Fruit fly (Drosophila melanogaster) whole organism, prepupa: ENCODE results near the gene CG15317.

Experiments
- Blimp-1 ChIP-seq: fragments of 200-800 bp; sonication (Bioruptor generic); optimal IDR thresholded peaks from 3 replicates; lab custom pipeline; 2017; ENCODE audit warnings: missing biosample characterization, missing genetic modification characterization, mild to moderate bottlenecking, moderate library complexity, missing genetic modification reagents
- CG10631 ChIP-seq: fragments of 200-800 bp; sonication (Bioruptor generic); optimal IDR thresholded peaks from 2 replicates; lab custom pipeline; 2016; ENCODE audit warnings: missing biosample characterization, missing genetic modification characterization
- CG10669 ChIP-seq: fragments of 200-800 bp; sonication (Bioruptor generic); optimal IDR thresholded peaks from 3 replicates; lab custom pipeline; 2018; ENCODE audit warnings: missing biosample characterization, mild to moderate bottlenecking, missing genetic modification characterization, moderate library complexity
- CG11294 ChIP-seq: fragments of 200-800 bp; sonication (Bioruptor generic); IDR thresholded peaks from 2 replicates; pipeline ENCODE4 v1.3.6; 2022; ENCODE audit warnings: missing biosample characterization, missing genetic modification characterization
- CG11902 ChIP-seq: fragments of 200-800 bp; sonication (Bioruptor generic); optimal IDR thresholded peaks from 3 replicates; lab custom pipeline; 2016; ENCODE audit warnings: missing biosample characterization, missing genetic modification characterization
- CG15336 ChIP-seq: fragments of 200-800 bp; sonication (Bioruptor generic); IDR thresholded peaks from 2 replicates; pipeline ENCODE4 v1.3.6; 2022; ENCODE audit warnings: missing biosample characterization, missing genetic modification characterization
- CG1621 ChIP-seq: fragments of 200-800 bp; sonication (Bioruptor generic); optimal IDR thresholded peaks from 3 replicates; lab custom pipeline; 2018; ENCODE audit warnings: missing biosample characterization, mild to moderate bottlenecking, missing genetic modification characterization
- CG3032 ChIP-seq: fragments of 200-800 bp; optimal IDR thresholded peaks from 2 replicates; lab custom pipeline; 2019; ENCODE audit warnings: missing biosample characterization, mild to moderate bottlenecking, missing genetic modification characterization, moderate library complexity
- CG32006 ChIP-seq: fragments of 200-800 bp; sonication (Bioruptor generic); optimal IDR thresholded peaks from 3 replicates; lab custom pipeline; 2017; ENCODE audit warnings: missing biosample characterization, mild to moderate bottlenecking, missing genetic modification characterization
- CG34406 ChIP-seq: fragments of 200-800 bp; sonication (Bioruptor generic); optimal IDR thresholded peaks from 3 replicates; lab custom pipeline; 2016; ENCODE audit warnings: missing biosample characterization, missing genetic modification characterization
- CG3919 ChIP-seq: fragments of 200-800 bp; sonication (Bioruptor generic); optimal IDR thresholded peaks from 3 replicates; lab custom pipeline; 2016; ENCODE audit warnings: missing biosample characterization, missing genetic modification characterization
- CG4318 ChIP-seq: fragments of 200-800 bp; sonication (Bioruptor generic); optimal IDR thresholded peaks from 3 replicates; lab custom pipeline; 2017; ENCODE audit warnings: missing biosample characterization, mild to moderate bottlenecking, missing genetic modification characterization
- CG6163 ChIP-seq: fragments of 200-800 bp; sonication (Bioruptor generic); IDR thresholded peaks from 3 replicates; pipeline ENCODE4 v1.3.6; 2022; ENCODE audit warnings: missing biosample characterization, missing genetic modification characterization
- CG6276 ChIP-seq: fragments of 200-800 bp; sonication (Bioruptor generic); optimal IDR thresholded peaks from 2 replicates; lab custom pipeline; 2017; ENCODE audit warnings: missing biosample characterization, mild to moderate bottlenecking, missing genetic modification characterization
- CG6792 ChIP-seq: fragments of 200-800 bp; sonication (Bioruptor generic); optimal IDR thresholded peaks from 3 replicates; lab custom pipeline; 2016; ENCODE audit warnings: missing biosample characterization, missing genetic modification characterization
- CG7368 ChIP-seq: fragments of 200-800 bp; sonication (Bioruptor generic); optimal IDR thresholded peaks from 3 replicates; lab custom pipeline; 2016; ENCODE audit warnings: missing biosample characterization, missing genetic modification characterization
- CG8119 ChIP-seq: fragments of 200-800 bp; sonication (Bioruptor generic); IDR thresholded peaks from 3 replicates; pipeline ENCODE4 v1.3.6; 2022; ENCODE audit warnings: missing biosample characterization, missing genetic modification characterization
- CG8319 ChIP-seq: fragments of 200-800 bp; sonication (Bioruptor generic); optimal IDR thresholded peaks from 3 replicates; lab custom pipeline; 2016; ENCODE audit warnings: missing biosample characterization, missing genetic modification characterization
- CG8632 ChIP-seq: fragments of 200-800 bp; sonication (Bioruptor generic); optimal IDR thresholded peaks from 3 replicates; lab custom pipeline; 2016; ENCODE audit warnings: missing biosample characterization, missing genetic modification characterization
- CG9139 ChIP-seq: fragments of 200-800 bp; sonication (Bioruptor generic); optimal IDR thresholded peaks from 3 replicates; lab custom pipeline; 2017; ENCODE audit warnings: missing biosample characterization, mild to moderate bottlenecking, missing genetic modification characterization
- Eip75B ChIP-seq: fragments of 200-800 bp; sonication (Bioruptor generic); optimal IDR thresholded peaks from 3 replicates; lab custom pipeline; 2016; ENCODE audit warnings: missing biosample characterization, missing genetic modification characterization
- Eip78C ChIP-seq: fragments of 200-800 bp; sonication (Bioruptor generic); peaks from one replicate; lab custom pipeline; 2016; ENCODE audit warnings: missing biosample characterization, missing genetic modification characterization
- Eip93F ChIP-seq: fragments of 200-800 bp; sonication (Bioruptor generic); optimal IDR thresholded peaks from 2 replicates; lab custom pipeline; 2016; ENCODE audit warnings: missing biosample characterization, mild to moderate bottlenecking, missing genetic modification characterization
- Ets21C ChIP-seq: fragments of 200-800 bp; sonication (Bioruptor generic); optimal IDR thresholded peaks from 3 replicates; lab custom pipeline; 2016; ENCODE audit warnings: missing biosample characterization, missing genetic modification characterization
- Ets96B ChIP-seq: fragments of 200-800 bp; optimal IDR thresholded peaks from 2 replicates; lab custom pipeline; 2019; ENCODE audit warnings: missing biosample characterization, mild to moderate bottlenecking, missing genetic modification characterization, moderate library complexity
- Hr39 ChIP-seq: fragments of 200-800 bp; sonication (Bioruptor generic); optimal IDR thresholded peaks from 2 replicates; lab custom pipeline; 2016; ENCODE audit warnings: missing biosample characterization, missing genetic modification characterization
- Lpt ChIP-seq: fragments of 200-800 bp; sonication (Bioruptor generic); optimal IDR thresholded peaks from 3 replicates; lab custom pipeline; 2016; ENCODE audit warnings: missing biosample characterization, missing genetic modification characterization
- Met ChIP-seq: fragments of 200-800 bp; sonication (Bioruptor generic); optimal IDR thresholded peaks from 3 replicates; lab custom pipeline; 2016; ENCODE audit warnings: missing biosample characterization, missing genetic modification characterization
- OdsH ChIP-seq: fragments of 200-800 bp; sonication (Bioruptor generic); optimal IDR thresholded peaks from 3 replicates; lab custom pipeline; 2016; ENCODE audit warnings: missing biosample characterization, missing genetic modification characterization
- Smox ChIP-seq: fragments of 200-800 bp; sonication (Bioruptor generic); optimal IDR thresholded peaks from 3 replicates; lab custom pipeline; 2016; ENCODE audit warnings: missing biosample characterization, missing genetic modification characterization
- Sox102F ChIP-seq: fragments of 200-800 bp; sonication (Bioruptor generic); optimal IDR thresholded peaks from 2 replicates; lab custom pipeline; 2016; ENCODE audit warnings: missing biosample characterization, mild to moderate bottlenecking, missing genetic modification characterization
- Sox15 ChIP-seq: fragments of 200-800 bp; sonication (Bioruptor generic); optimal IDR thresholded peaks from 3 replicates; lab custom pipeline; 2016; ENCODE audit warnings: missing biosample characterization, missing genetic modification characterization
- achi ChIP-seq: fragments of 200-800 bp; sonication (Bioruptor generic); optimal IDR thresholded peaks from 3 replicates; lab custom pipeline; 2016; ENCODE audit warnings: missing biosample characterization, missing genetic modification characterization
- acj6 ChIP-seq: fragments of 200-800 bp; sonication (Bioruptor generic); optimal IDR thresholded peaks from 3 replicates; lab custom pipeline; 2016; ENCODE audit warnings: missing biosample characterization, missing genetic modification characterization
- dac ChIP-seq: fragments of 200-800 bp; sonication (Bioruptor generic); optimal IDR thresholded peaks from 2 replicates; lab custom pipeline; 2017; ENCODE audit warnings: missing biosample characterization, mild to moderate bottlenecking, missing genetic modification characterization
- dsx ChIP-seq: fragments of 200-800 bp; optimal IDR thresholded peaks from 3 replicates; lab custom pipeline; 2019; ENCODE audit warnings: missing biosample characterization, mild to moderate bottlenecking, missing genetic modification characterization, moderate library complexity; ENCODE audit not compliant: poor library complexity, severe bottlenecking
- eg ChIP-seq: fragments of 200-800 bp; sonication (Bioruptor generic); IDR thresholded peaks from 3 replicates; pipeline ENCODE4 v1.3.6; 2022; ENCODE audit warnings: missing biosample characterization, missing genetic modification characterization
- esn ChIP-seq: fragments of 200-800 bp; sonication (Bioruptor generic); optimal IDR thresholded peaks from 2 replicates; lab custom pipeline; 2016; ENCODE audit warnings: missing biosample characterization, mild to moderate bottlenecking, missing genetic modification characterization, moderate library complexity
- fd59A ChIP-seq: fragments of 200-800 bp; sonication (Bioruptor generic); optimal IDR thresholded peaks from 2 replicates; lab custom pipeline; 2017; ENCODE audit warnings: missing biosample characterization, mild to moderate bottlenecking, missing genetic modification characterization, missing genetic modification reagents
- fkh ChIP-seq: fragments of 200-800 bp; sonication (Bioruptor generic); optimal IDR thresholded peaks from 3 replicates; lab custom pipeline; 2017; ENCODE audit warnings: missing biosample characterization, mild to moderate bottlenecking, missing genetic modification characterization, moderate library complexity
- lz ChIP-seq: fragments of 200-800 bp; sonication (Bioruptor generic); optimal IDR thresholded peaks from 3 replicates; lab custom pipeline; 2016; ENCODE audit warnings: missing biosample characterization, missing genetic modification characterization
- net ChIP-seq: fragments of 200-800 bp; sonication (Bioruptor generic); optimal IDR thresholded peaks from 3 replicates; lab custom pipeline; 2016; ENCODE audit warnings: missing biosample characterization, missing genetic modification characterization
- pdm3 ChIP-seq: fragments of 200-800 bp; sonication (Bioruptor generic); optimal IDR thresholded peaks from 3 replicates; lab custom pipeline; 2016; ENCODE audit warnings: missing biosample characterization, missing genetic modification characterization
- salr ChIP-seq, 2 experiments: fragments of 200-800 bp; sonication (Bioruptor generic); optimal IDR thresholded peaks; 3 replicates each; lab custom pipeline; 2016 to 2018; ENCODE audit warnings: missing biosample characterization in 2 of 2, missing genetic modification characterization in 2 of 2, mild to moderate bottlenecking in 1 of 2
- ss ChIP-seq, 2 experiments: fragments of 200-800 bp; sonication (Bioruptor generic); optimal IDR thresholded peaks; 2 replicates in 1 of 2; 3 replicates in 1 of 2; lab custom pipeline; 2017 to 2018; ENCODE audit warnings: mild to moderate bottlenecking in 2 of 2, missing biosample characterization in 2 of 2, missing genetic modification characterization in 2 of 2, moderate library complexity in 1 of 2
- svp ChIP-seq: fragments of 200-800 bp; sonication (Bioruptor generic); peaks from one replicate; lab custom pipeline; 2016; ENCODE audit warnings: missing biosample characterization, missing genetic modification characterization
- vri ChIP-seq: fragments of 200-800 bp; sonication (Bioruptor generic); optimal IDR thresholded peaks from 3 replicates; lab custom pipeline; 2016; ENCODE audit warnings: missing biosample characterization, mild to moderate bottlenecking, missing genetic modification characterization

Gene CG15317

dm6 chrX:9571208-9571607 is 14.9 kb upstream of the CG15317 start, which contains the start of gene Cubn:
Cubn (minus strand) TSS chrX:9571308.
- TF ChIP-seq CG11294: no peak
- TF ChIP-seq CG3032 (tag; lab: Kevin White, UChicago): no peak
- no peak for TF ChIP-seq fd59A (GFP tag; lab: Kevin White, UChicago)
- TF ChIP-seq svp: no peak
- TF ChIP-seq CG8632 (GFP tag; lab: Kevin White, UChicago): no peak
- TF ChIP-seq CG1621 (tag; lab: Kevin White, UChicago): no peak
- no peak for TF ChIP-seq CG15336
- no peak for TF ChIP-seq CG3919
- TF ChIP-seq vri (GFP tag; lab: Kevin White, UChicago): no peak
- TF ChIP-seq CG32006 (GFP tag; lab: Kevin White, UChicago): no peak
- TF ChIP-seq pdm3 (GFP tag; lab: Kevin White, UChicago): no peak
- no peak for TF ChIP-seq CG8319 (GFP tag; lab: Kevin White, UChicago)
- TF ChIP-seq salr (GFP tag; optimal IDR thresholded peaks at IDR 0.05; lab: Kevin White, UChicago): no peak
- no peak for TF ChIP-seq Blimp-1
- no peak for TF ChIP-seq CG11902
- no peak for TF ChIP-seq eg (GFP tag; lab: Robert Waterston, UW)
- no peak for TF ChIP-seq Eip93F (GFP tag; lab: Kevin White, UChicago)
- TF ChIP-seq dac (GFP tag; lab: Kevin White, UChicago): no peak
- no peak for TF ChIP-seq Eip75B (GFP tag; lab: Kevin White, UChicago)
- no peak for TF ChIP-seq dsx (GFP tag; lab: Kevin White, UChicago)

- TF ChIP-seq Lpt (GFP tag; lab: Kevin White, UChicago): peak; percentile 5
- peak; percentile 89 for TF ChIP-seq lz
- TF ChIP-seq dsx (GFP tag; lab: Kevin White, UChicago): peak; percentile 47
- TF ChIP-seq Ets21C (GFP tag; lab: Kevin White, UChicago): peak; percentile 35
- peak; percentile 54 for TF ChIP-seq CG10631
- TF ChIP-seq CG1621 (tag; lab: Kevin White, UChicago): peak; percentile 67
- peak; percentile 78 for TF ChIP-seq CG7368 (GFP tag; lab: Kevin White, UChicago)
- peak; percentile 61 for TF ChIP-seq dac (GFP tag; lab: Kevin White, UChicago)
- peak; percentile 38 to 86 for TF ChIP-seq salr (GFP tag; optimal IDR thresholded peaks at IDR 0.05; lab: Kevin White, UChicago)
- TF ChIP-seq CG11902: peak; percentile 58
- TF ChIP-seq svp: no peak
- peak; percentile 80 for TF ChIP-seq net (GFP tag; lab: Kevin White, UChicago)
- peak; percentile 79 for TF ChIP-seq Met (GFP tag; lab: Kevin White, UChicago)
- TF ChIP-seq CG3919: peak; percentile 88
- TF ChIP-seq pdm3 (GFP tag; lab: Kevin White, UChicago): no peak
- peak; percentile 23 for TF ChIP-seq Sox15 (GFP tag; lab: Kevin White, UChicago)
- TF ChIP-seq CG6276 (GFP tag; lab: Kevin White, UChicago): no peak
- TF ChIP-seq fkh (GFP tag; lab: Kevin White, UChicago): no peak
- peak; percentile 76 for TF ChIP-seq Hr39 (GFP tag; lab: Kevin White, UChicago)
- TF ChIP-seq Sox102F: peak; percentile 83
- no peak for TF ChIP-seq CG4318
- peak; percentile 79 for TF ChIP-seq CG34406 (GFP tag; lab: Kevin White, UChicago)
- peak; percentile 66 for TF ChIP-seq Blimp-1
- TF ChIP-seq CG6792 (GFP tag; lab: Kevin White, UChicago): peak; percentile 63
- peak; percentile 92 for TF ChIP-seq CG6163 (GFP tag; lab: Robert Waterston, UW)
- TF ChIP-seq CG3032 (tag; lab: Kevin White, UChicago): peak; percentile 56
- peak; percentile 74 for TF ChIP-seq OdsH
- peak; percentile 83 for TF ChIP-seq CG9139
- peak; percentile 87 for TF ChIP-seq esn (GFP tag; lab: Kevin White, UChicago)
- TF ChIP-seq Ets96B (tag; lab: Kevin White, UChicago): no peak
- peak; percentile 41; the same call in 1 of the 2 replicates for TF ChIP-seq CG15336
- TF ChIP-seq achi (GFP tag; lab: Kevin White, UChicago): peak; percentile 49
- TF ChIP-seq acj6 (GFP tag; lab: Kevin White, UChicago): peak; percentile 69
- peak; percentile 47; the same call in 2 of the 3 replicates for TF ChIP-seq CG8119
- peak; percentile 79 for TF ChIP-seq CG10669 (GFP tag; lab: Kevin White, UChicago)
- peak; percentile 59 for TF ChIP-seq CG11294
- peak; percentile 62 for TF ChIP-seq Smox (GFP tag; lab: Kevin White, UChicago)
- TF ChIP-seq Eip75B (GFP tag; lab: Kevin White, UChicago): peak; percentile 69
- TF ChIP-seq ss (GFP tag; optimal IDR thresholded peaks at IDR 0.05; lab: Kevin White, UChicago): peak; percentile 85 to 91
- peak; percentile 47 for TF ChIP-seq CG32006 (GFP tag; lab: Kevin White, UChicago)
- TF ChIP-seq Eip78C (GFP tag; lab: Kevin White, UChicago): peak; percentile 90
- peak; percentile 74 for TF ChIP-seq CG8319 (GFP tag; lab: Kevin White, UChicago)
These were observed 2.0 kb downstream of the CG15317 start, which contains the start of gene RpS28b for dm6 chrX:9554346-9554808. RpS28b (plus strand) TSS chrX:9554623.
